Worm (Caenorhabditis elegans) whole organism, dauer: Measurements from ENCODE around the gene fbxb-87.

Source experiments
- unc-62 ChIP-seq: sonication (generic microtip); optimal IDR thresholded peaks from 2 replicates; lab custom pipeline; 2017; ENCODE audit warnings: missing biosample characterization, missing genetic modification reagents, missing genetic modification characterization

fbxb-87 gene

DNA sequence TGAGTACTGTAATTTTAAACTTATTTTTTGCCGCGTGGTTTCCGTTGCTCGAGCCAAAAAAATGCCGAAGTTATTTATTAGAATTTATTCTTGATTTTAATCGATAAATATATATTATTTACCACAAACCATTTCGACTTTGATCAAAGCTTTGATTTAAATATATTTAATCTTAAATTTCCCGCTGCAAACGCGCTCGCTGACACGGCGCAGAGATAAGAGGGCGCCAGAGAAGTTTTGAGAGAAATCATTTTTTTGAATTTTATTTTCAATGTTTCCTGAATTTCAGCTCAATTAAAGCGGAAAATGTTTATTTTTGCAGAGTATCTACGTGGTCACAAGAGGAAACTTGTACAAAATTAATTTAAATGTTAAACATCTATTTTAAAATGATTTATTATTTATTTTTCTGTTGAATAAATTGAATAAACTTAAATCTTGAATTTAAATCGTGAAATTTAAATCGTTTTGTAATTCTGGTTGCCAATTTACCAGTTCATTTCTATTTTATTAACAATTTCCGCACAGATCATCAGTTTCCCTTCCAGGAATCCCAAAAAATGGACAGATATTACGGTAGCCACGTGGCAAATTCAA, 1.6 kb downstream of the fbxb-87 start, which contains the start of gene com-1:
TSS of gene com-1 (plus strand) at position 547 of the 597 bp plus-strand sequence.
- no peak for TF ChIP-seq unc-62

DNA sequence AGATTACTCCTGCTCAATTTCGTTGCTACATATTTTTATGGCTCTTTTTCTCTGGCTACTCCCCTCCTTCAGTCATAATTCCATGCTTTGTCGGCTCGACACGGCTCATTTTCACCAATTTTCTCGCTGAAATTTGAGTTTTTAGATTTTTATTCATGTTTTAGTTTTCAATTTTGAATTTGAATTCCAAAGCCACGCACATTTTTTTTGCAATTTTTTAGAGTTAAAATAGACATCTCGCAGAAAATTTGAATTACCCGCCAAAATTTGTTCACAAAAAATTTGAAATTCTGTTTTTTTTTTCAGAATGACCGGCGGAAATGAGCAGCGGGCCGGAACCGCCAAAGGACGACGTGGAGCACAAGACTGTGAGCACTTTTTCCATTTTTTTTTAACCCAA, 8.0 kb downstream of the fbxb-87 start, which contains the start of gene unc-119:
TSS of gene unc-119 (plus strand) at position 301 of the 400 bp plus-strand sequence.
- TF ChIP-seq unc-62 = no peak

DNA sequence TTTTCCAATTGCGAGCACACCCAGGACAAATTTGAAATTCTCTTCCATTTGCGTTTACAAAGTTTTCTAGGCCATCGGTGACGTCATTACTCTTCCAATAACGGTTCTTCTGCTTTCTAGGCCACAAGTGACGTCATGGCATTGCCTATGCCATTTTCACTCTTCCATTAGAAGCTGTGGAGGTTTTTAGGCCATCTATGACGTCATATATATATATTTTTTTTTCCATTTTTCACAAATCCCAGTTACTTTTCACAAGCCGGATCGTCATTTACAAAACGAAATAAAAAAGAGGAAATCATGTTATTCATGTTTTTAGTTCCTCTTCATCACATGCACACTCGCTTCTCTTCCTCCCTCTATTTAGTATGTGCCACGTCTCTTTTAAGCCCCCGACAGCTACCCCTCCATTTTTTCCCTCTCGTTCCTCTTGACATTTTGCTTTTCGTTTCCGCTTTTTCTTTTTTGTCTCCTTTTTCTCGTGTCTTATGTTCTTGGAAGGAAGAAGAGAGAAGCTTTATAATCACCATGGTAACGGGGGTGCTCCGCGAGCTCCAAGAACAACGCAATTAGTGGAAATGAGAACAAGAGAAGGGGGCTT, 8.8 kb downstream of the fbxb-87 start:
- no peak for TF ChIP-seq unc-62

DNA sequence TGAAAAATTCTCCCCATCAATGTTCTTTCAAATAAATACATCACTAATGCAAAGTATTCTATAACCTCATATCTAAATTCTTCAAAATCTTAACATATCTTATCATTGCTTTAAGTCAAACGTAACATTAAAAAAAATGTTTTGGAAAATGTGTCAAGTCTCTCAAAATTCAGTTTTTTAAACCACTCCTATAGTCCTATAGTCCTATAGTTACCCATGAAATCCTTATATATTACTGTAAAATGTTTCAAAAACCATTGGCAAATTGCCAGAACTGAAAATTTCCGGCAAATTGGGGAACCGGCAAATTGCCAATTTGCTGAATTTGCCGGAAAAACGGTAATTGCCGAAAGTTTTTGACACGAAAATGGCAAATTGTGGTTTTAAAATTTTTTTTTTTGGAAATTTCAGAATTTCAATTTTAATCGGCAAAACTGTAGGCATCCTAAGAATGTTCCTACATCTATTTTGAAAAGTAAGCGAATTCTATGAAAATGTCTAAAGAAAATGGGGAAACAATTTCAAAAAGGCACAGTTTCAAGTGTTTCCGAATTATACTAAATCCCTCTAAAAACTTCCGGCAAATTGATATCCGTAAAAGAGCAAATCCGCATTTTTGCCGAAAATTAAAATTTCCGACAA, 10.1 kb downstream of the fbxb-87 start:
- no peak for TF ChIP-seq unc-62

DNA sequence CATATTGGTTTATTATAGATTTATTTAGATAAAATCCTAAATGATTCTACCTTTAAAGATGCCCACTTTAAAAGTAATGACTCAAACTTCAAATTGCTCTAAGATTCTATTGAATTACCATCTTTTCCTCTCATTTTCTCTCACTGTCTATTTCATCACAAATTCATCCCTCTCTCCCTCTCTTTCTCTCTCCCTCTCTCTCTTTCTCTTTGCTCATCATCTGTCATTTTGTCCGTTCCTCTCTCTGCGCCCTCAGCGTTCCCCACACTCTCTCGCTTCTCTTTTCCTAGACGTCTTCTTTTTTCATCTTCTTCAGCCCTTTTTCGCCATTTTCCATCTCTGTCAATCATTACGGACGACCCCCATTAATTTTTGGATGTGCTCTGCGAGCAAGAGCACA, 10.8 kb downstream of the fbxb-87 start:
- no peak for TF ChIP-seq unc-62

DNA sequence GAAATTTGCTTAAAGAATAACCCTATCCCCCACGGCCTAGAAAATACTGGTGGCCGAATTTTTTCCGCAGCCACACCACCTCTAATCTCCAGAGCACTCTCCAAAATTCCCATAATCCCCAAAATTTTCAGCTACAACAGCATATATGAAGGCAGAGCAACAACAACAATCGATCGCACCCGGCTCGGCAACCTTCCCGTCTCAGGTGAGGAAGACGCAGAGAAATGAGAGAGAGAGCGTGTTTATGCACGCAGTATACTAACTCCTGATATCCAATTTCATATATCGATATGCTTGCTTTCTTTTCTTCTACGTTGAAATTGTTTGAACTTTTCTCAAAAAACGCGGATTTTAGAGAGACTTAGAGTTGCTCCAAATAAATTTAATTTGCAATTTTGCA, 12.0 kb downstream of the fbxb-87 start:
- TF ChIP-seq unc-62 = no peak

DNA sequence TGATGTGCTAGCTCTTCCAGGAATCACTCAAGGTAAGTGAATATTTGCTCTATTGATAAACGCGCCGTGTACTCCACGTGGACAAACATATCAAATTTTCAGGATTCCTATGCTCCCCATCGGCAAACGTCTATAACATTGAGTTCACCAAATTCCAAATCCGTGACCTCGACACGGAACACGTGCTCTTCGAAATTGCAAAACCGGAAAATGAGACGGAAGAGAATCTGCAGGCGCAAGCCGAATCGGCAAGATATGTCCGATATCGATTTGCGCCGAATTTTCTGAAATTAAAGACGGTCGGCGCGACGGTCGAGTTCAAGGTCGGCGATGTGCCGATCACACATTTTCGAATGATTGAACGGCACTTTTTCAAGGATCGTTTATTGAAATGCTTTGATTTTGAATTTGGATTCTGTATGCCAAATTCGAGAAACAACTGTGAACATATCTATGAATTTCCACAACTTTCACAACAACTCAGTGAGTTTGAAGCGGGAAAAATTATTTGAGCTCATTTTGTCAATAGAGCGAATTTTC, 13.4 kb downstream of the fbxb-87 start:
- no peak for TF ChIP-seq unc-62

DNA sequence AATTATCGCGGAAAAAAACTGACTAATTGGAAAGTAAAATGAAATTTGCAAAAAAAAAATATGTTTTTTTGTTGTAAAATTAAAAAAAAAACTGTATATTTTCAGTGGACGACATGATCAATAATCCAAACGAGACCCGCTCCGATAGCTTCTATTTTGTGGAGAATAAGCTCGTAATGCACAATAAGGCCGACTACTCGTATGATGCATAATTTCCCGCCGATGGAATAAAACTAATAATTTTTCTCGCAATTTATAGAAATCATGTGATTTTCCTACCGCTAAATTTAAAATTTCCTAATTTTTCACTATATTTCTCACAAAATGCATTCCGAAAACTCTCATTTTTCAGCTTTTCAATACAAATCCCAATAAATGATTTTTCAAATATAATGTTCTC, 14.2 kb downstream of the fbxb-87 start:
- no peak for TF ChIP-seq unc-62

DNA sequence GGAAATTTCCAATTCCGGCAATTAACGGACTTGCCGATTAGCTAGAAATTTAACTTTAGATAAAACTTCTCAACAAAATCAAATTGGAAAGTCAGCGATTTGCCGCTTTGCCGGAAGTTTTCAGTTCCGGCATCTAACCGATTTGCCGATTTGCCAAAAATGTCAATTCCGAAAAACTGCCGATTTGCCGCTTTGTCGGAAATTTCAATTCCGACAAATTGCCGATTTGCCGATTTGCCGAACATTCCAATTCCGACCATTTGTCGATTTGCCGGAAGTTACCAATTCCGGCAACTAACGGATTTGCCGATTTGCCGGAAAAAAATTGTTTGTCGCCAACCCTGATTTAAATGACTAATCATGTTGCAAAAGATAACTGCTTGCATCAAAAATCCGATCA, 14.8 kb downstream of the fbxb-87 start:
- TF ChIP-seq unc-62 = no peak

DNA sequence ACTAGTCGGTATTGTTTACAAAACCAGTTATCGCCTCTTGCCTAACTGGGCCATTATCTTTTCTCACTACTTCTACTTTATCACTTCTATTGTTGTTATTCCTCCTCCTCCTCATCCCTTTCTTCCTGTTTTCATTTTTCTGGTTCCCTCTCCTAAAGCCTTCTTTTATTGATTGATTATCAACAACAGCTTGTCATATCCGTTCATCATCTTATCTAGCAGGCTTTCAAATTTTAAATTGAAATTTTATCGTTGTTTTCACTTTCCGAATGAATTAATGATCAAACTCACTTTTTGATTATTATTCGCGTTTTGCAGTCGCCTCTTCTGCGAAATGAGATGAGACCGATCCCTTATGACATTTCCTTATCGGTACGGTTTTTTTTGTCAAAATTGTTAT, 16.8 kb downstream of the fbxb-87 start, which contains the start of gene cut-6:
TSS of gene cut-6 (plus strand) at position 301 of the 400 bp plus-strand sequence.
- TF ChIP-seq unc-62 = no peak

DNA sequence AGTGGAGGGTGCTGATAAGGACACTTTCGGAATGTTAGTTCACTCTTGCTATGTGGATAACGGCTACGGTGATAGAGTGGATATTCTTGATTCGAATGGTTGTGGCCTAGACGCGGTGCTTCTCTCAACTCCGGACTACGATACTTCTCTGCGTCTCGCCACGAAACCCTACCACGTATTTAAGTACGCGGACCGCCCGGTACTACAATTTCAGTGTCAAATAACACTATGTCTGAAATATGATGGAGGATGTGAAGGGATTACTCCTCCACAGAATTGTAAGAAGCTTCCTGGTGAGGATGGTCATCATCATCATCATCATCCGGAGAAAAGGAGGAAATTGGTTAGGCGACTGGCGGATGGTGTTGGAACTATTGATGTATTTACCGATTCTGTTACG, 20.7 kb downstream of the fbxb-87 start:
- TF ChIP-seq unc-62 = no peak

DNA sequence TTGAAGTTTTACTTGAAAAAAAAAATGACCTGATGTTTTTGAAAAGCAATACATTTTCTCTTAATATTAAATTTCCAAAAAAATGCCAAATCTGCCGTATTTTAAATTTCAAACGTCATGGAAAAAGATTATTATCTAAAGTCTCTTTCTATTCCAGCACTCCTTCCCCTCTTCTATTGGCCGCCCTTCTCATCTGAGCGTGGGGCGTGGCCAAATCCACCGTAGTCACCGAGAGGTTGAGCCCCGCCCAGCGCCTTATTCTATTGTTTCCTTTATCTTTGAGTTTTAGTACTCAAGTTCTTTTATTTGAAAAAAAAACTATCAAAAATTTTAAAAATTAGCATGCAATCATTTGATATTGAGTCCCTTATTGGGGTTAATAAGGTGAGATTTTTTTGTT, 25.7 kb downstream of the fbxb-87 start, which contains the start of gene vab-7:
TSS of gene vab-7 (plus strand) at position 301 of the 400 bp plus-strand sequence.
- TF ChIP-seq unc-62 = no peak

DNA sequence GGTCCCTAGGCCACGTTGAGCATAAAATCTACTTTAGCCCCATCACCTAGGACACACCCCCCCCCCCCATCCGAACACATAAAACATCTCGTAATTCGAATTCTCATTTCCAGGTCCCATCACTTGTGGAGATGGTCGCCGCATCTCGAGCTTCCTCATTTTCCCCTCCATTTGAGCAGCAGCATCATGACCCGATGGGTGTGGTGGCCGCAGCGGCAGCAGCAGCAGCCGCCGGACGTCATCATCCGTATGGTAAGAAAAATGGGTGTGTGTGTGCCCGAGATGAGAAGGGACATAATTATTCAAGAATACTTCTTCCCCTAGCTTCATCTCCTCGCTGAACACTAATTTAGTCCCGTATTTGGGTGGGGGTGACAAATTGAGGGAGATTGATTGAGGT, 27.2 kb downstream of the fbxb-87 start:
- no peak for TF ChIP-seq unc-62

DNA sequence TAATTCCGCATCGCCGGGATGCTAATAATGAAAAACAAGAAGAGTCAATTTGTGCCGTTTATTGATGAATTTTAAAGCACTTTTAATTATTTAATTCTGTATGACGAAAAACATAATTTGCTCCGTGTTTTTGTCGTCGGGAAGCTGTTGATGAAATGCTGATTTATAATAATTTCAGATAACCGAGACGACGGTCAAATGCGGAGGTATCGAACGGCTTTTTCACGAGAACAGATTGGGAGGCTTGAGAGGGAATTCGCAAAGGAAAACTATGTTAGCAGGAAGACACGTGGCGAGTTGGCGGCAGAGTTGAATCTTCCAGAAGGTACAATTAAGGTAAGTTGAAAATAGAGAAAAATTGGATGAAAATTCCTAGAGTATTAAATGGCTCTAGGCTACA, 29.2 kb downstream of the fbxb-87 start:
- no peak for TF ChIP-seq unc-62

DNA sequence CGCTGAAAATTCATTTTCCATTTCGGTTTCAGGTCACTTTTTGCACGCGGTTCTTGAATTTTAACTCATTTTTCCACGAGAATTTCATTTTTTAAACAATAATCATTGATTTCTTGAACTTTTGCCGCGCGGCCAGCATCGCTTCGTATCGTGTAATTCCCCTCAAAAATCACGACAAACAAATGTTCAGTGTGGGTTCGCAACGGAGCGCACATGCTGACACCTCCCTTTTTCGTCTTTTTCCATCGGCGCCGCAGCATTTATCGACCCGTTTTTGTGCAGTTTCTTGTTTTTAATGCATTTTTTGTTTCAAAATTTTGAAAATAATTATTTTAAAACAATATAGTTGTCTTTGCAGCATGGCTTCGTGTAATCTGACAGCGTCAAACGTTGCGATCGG, 36.5 kb downstream of the fbxb-87 start, which contains the start of gene M142.5:
TSS of gene M142.5 (plus strand) at position 352 of the 400 bp plus-strand sequence.
- no peak for TF ChIP-seq unc-62

DNA sequence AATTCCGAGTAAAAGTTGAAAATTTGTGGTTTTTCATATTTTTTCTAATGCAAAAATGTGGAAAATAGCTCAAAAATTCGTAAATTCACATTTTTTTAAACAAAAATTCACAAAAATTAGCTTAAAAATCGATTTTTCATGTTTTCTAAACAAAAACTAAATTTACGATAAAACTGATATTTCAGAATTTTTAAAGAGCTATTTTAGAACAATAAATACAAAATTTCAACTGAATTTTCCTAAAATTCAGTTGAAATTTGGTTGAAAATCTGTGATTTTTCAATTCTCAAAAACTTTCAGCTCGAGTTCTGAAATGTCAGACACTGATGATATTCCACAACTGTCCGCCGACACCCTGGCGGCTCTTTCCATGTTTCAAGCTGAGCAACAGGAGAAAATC, 39.0 kb downstream of the fbxb-87 start, which contains the start of gene M142.8:
TSS of gene M142.8 (plus strand) at position 301 of the 400 bp plus-strand sequence.
- no peak for TF ChIP-seq unc-62

DNA sequence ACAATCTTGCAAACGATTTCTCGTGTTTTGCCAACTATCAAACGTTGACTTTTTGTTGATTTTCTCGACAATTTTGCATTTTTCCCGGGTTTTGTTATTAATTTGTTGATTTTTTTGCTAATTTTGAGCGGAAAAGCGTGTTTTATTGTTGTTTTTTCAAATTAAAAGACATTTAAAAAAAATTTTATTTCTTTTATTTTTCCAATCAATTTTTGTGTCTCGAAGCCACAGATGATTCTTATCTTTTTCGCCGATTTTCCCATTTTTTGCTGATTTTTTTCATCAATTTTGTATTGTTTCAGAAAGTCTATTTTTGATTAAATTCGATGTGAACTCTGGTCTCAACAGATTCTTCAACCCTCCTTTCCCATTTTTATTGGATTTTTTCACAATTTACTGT, 41.6 kb downstream of the fbxb-87 start, which contains the start of gene rle-1:
TSS of gene rle-1 (plus strand) at position 301 of the 400 bp plus-strand sequence.
- TF ChIP-seq unc-62 = no peak
